Fruit fly (Drosophila melanogaster): ENCODE results near the gene CG43725.

DNA sequence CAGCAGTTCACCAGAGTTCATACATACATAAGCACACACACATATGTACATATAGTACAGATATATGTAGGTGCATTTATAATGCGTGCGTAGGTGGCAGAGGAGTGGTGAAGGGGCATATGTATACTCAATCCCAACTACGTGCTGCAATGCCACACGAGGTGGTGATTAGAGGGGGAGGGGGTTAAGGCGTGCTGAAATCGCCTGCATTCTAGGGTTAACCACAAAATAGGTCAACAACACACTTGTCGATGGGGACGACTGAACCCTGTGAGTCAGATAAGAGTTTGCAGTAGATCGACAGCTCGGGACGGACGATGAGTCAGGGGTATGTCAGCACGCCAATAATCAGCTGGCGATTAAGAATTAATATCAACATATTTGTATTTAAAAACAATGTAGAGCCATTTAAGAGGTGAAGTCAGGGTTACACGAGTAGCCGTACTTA lies 29.8 kb upstream of the CG43725 start:
- no peak for TF ChIP-seq CG34406 (GFP tag; optimal IDR thresholded peaks at IDR 0.05)
- no peak for TF ChIP-seq CG16779 (tag; optimal IDR thresholded peaks at IDR 0.05)
- TF ChIP-seq fkh (GFP tag; optimal IDR thresholded peaks at IDR 0.05), result no peak

Data from whole organism, prepupa.